Worm (Caenorhabditis elegans) whole organism, L4/young adult: ENCODE results near the gene Y46G5A.36.

Experiments used
- W03F9.2 ChIP-seq: fragments of 150-350 bp; optimal IDR thresholded peaks from 2 replicates; lab custom pipeline; 2014; ENCODE audit warnings: missing biosample characterization, missing genetic modification characterization
- dao-5 ChIP-seq: sonication (generic microtip); optimal IDR thresholded peaks from 2 replicates; lab custom pipeline; 2016; ENCODE audit warnings: missing genotype, missing genetic modification characterization, moderate library complexity, missing compliant biosample characterization

DNA sequence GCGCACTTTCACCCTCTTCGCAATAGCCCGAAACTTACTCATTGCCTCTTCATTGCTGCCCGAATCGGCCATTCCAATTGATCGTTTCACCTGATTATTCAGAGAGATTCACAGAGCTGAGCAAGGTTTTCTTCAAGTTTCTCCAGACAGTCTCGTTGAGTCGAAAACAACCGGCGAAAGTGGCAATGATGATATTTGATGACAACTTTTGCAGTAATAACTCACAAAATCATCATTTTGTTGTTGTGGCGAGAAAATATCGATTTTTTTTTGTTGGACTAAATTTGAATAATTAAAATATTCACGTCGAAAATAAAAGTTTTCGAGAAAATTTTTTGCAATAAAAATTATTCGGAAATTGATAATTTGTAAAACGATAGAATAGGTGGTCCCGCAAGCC is 42.1 kb downstream of the Y46G5A.36 start, which contains the start of gene snf-5:
- TF ChIP-seq dao-5 (no peak), W03F9.2 (tag; lab: Kevin White, UChicago) (no peak)
